Worm (Caenorhabditis elegans) whole organism, L4 larva: ENCODE measurements around the gene C06B3.6.

Source experiments
- lin-13 ChIP-seq: fragments of 150-350 bp; optimal IDR thresholded peaks from 2 replicates; lab custom pipeline; 2014; ENCODE audit warnings: missing biosample characterization, missing genetic modification reagents, missing genetic modification characterization
- nhr-77 ChIP-seq: fragments of 150-350 bp; optimal IDR thresholded peaks from 2 replicates; lab custom pipeline; 2014; ENCODE audit warnings: missing biosample characterization, missing genetic modification characterization

ce11 chrV:13958247-13958646, 49.5 kb upstream of the C06B3.6 start, which contains the start of gene R10D12.10:
- TF ChIP-seq nhr-77 (no peak), lin-13 (no peak)
